Worm (Caenorhabditis elegans) whole organism, L4 larva: ENCODE measurements around the gene clc-7.

Experiments
- F26F4.8 ChIP-seq: fragments of 200-800 bp; sonication (Bioruptor generic); conservative IDR thresholded peaks from 2 replicates; pipeline ENCODE4 v1.3.6; 2022; ENCODE audit warnings: missing genetic modification characterization, missing compliant biosample characterization
- F44E2.7 ChIP-seq: fragments of 200-800 bp; sonication (Bioruptor generic); IDR thresholded peaks from 2 replicates; pipeline ENCODE4 v2.1.2; 2022; ENCODE audit warnings: missing genetic modification characterization, missing compliant biosample characterization
- aha-1 ChIP-seq: fragments of 150-350 bp; peaks from one replicate; lab custom pipeline; 2014; ENCODE audit warnings: missing biosample characterization, missing genetic modification characterization
- ama-1 ChIP-seq: fragments of 150-350 bp; optimal IDR thresholded peaks from 2 replicates; lab custom pipeline; 2014; ENCODE audit warnings: inconsistent platforms, mixed read lengths
- ceh-32 ChIP-seq: sonication (generic microtip); optimal IDR thresholded peaks from 2 replicates; lab custom pipeline; 2016; ENCODE audit warnings: mild to moderate bottlenecking, missing genetic modification characterization, missing compliant biosample characterization; ENCODE audit not compliant: poor library complexity
- ceh-82 ChIP-seq: sonication (generic microtip); optimal IDR thresholded peaks from 2 replicates; lab custom pipeline; 2017; ENCODE audit warnings: missing biosample characterization, missing genetic modification characterization
- ces-1 ChIP-seq: fragments of 150-350 bp; sonication (generic microtip); optimal IDR thresholded peaks from 4 replicates; lab custom pipeline; 2014; ENCODE audit warnings: missing biosample characterization, missing genetic modification reagents, missing genetic modification characterization
- daf-16 ChIP-seq, 3 experiments: sonication (generic microtip); optimal IDR thresholded peaks; 2 replicates each; lab custom pipeline; 2016 to 2017; ENCODE audit warnings: missing genetic modification characterization in 3 of 3, missing genetic modification reagents in 3 of 3, mild to moderate bottlenecking in 2 of 3, missing compliant biosample characterization in 2 of 3, missing biosample characterization in 1 of 3, moderate library complexity in 1 of 3
- dmd-6 ChIP-seq: fragments of 200-800 bp; sonication (Bioruptor generic); IDR thresholded peaks from 2 replicates; pipeline ENCODE4 v1.3.6; 2022; ENCODE audit warnings: missing genetic modification reagents, missing genetic modification characterization, missing compliant biosample characterization
- dve-1 ChIP-seq: sonication (generic microtip); optimal IDR thresholded peaks from 2 replicates; lab custom pipeline; 2017; ENCODE audit warnings: antibody characterized with exemption, mild to moderate bottlenecking, missing genetic modification characterization, missing compliant biosample characterization; ENCODE audit not compliant: insufficient read depth
- egl-27 ChIP-seq: sonication (generic microtip); optimal IDR thresholded peaks from 3 replicates; lab custom pipeline; 2017; ENCODE audit warnings: missing biosample characterization, missing genetic modification reagents, missing genetic modification characterization
- egl-43 ChIP-seq: fragments of 200-800 bp; sonication (Bioruptor generic); IDR thresholded peaks from 2 replicates; pipeline ENCODE4 v1.3.6; 2022; ENCODE audit warnings: missing genetic modification reagents, missing genetic modification characterization, missing compliant biosample characterization
- fkh-10 ChIP-seq: fragments of 150-350 bp; optimal IDR thresholded peaks from 2 replicates; lab custom pipeline; 2014; ENCODE audit warnings: missing biosample characterization, missing genetic modification reagents, missing genetic modification characterization
- hif-1 ChIP-seq, 2 experiments: sonication (generic microtip); optimal IDR thresholded peaks; 2 replicates each; lab custom pipeline; 2016 to 2017; ENCODE audit warnings: missing compliant biosample characterization in 2 of 2, missing genetic modification characterization in 2 of 2, missing genetic modification reagents in 2 of 2, missing genotype in 2 of 2, mild to moderate bottlenecking in 1 of 2
- hlh-11 ChIP-seq: fragments of 200-800 bp; sonication (Bioruptor generic); optimal IDR thresholded peaks from 2 replicates; lab custom pipeline; 2018; ENCODE audit warnings: mild to moderate bottlenecking, missing genetic modification characterization, missing compliant biosample characterization
- hlh-30 ChIP-seq: sonication (generic microtip); optimal IDR thresholded peaks from 2 replicates; lab custom pipeline; 2017; ENCODE audit warnings: antibody characterized with exemption, mild to moderate bottlenecking, missing genetic modification characterization, missing compliant biosample characterization; ENCODE audit not compliant: insufficient read depth
- lim-7 ChIP-seq: fragments of 200-800 bp; sonication (Bioruptor generic); IDR thresholded peaks from 2 replicates; pipeline ENCODE4 v1.3.6; 2022; ENCODE audit warnings: missing genetic modification characterization, missing compliant biosample characterization
- lin-1 ChIP-seq: fragments of 200-800 bp; sonication (Bioruptor generic); IDR thresholded peaks from 2 replicates; pipeline ENCODE4 v1.3.6; 2022; ENCODE audit warnings: missing genetic modification reagents, missing genetic modification characterization, missing compliant biosample characterization
- mep-1 ChIP-seq: fragments of 150-350 bp; sonication (generic microtip); optimal IDR thresholded peaks from 3 replicates; lab custom pipeline; 2014; ENCODE audit warnings: missing biosample characterization, missing genetic modification characterization
- nhr-102 ChIP-seq: sonication (generic microtip); optimal IDR thresholded peaks from 2 replicates; lab custom pipeline; 2016; ENCODE audit warnings: mild to moderate bottlenecking, missing genetic modification characterization, moderate library complexity, missing compliant biosample characterization
- nhr-28 ChIP-seq: fragments of 150-350 bp; optimal IDR thresholded peaks from 2 replicates; lab custom pipeline; 2014; ENCODE audit warnings: missing biosample characterization, missing genetic modification characterization
- nhr-41 ChIP-seq: fragments of 200-800 bp; sonication (Bioruptor generic); IDR thresholded peaks from 2 replicates; pipeline ENCODE4 v1.3.6; 2022; ENCODE audit warnings: missing genetic modification reagents, missing genetic modification characterization, missing compliant biosample characterization
- nhr-42 ChIP-seq: fragments of 200-800 bp; sonication (Bioruptor generic); IDR thresholded peaks from 2 replicates; pipeline ENCODE4 v1.3.6; 2022; ENCODE audit warnings: missing genetic modification characterization, missing compliant biosample characterization
- nhr-6 ChIP-seq: fragments of 150-350 bp; optimal IDR thresholded peaks from 2 replicates; lab custom pipeline; 2014; ENCODE audit warnings: missing biosample characterization, missing genetic modification characterization
- php-3 ChIP-seq: fragments of 200-800 bp; sonication (Bioruptor generic); IDR thresholded peaks from 2 replicates; pipeline ENCODE4 v1.3.6; 2022; ENCODE audit warnings: missing genetic modification reagents, missing genetic modification characterization, missing compliant biosample characterization
- pqm-1 ChIP-seq: sonication (generic microtip); optimal IDR thresholded peaks from 2 replicates; lab custom pipeline; 2017; ENCODE audit warnings: missing biosample characterization, missing genetic modification characterization
- snpc-1.2 ChIP-seq: fragments of 200-800 bp; sonication (Bioruptor generic); IDR thresholded peaks from 2 replicates; pipeline ENCODE4 v1.3.6; 2022; ENCODE audit warnings: missing genetic modification reagents, missing genetic modification characterization, missing compliant biosample characterization
- unc-130 ChIP-seq: sonication (generic microtip); optimal IDR thresholded peaks from 2 replicates; lab custom pipeline; 2016; ENCODE audit warnings: missing genetic modification reagents, missing genetic modification characterization, missing compliant biosample characterization
- unc-62 ChIP-seq, 3 experiments: fragments of 150-350 bp in 1 of 3; sonication (generic microtip); optimal IDR thresholded peaks in 2 of 3; peaks in 1 of 3; 1 replicate in 1 of 3; 2 replicates in 2 of 3; lab custom pipeline; 2014 to 2017; ENCODE audit warnings: missing biosample characterization in 3 of 3, missing genetic modification characterization in 3 of 3, missing genetic modification reagents in 3 of 3, missing genotype in 1 of 3
- vab-7 ChIP-seq: fragments of 200-800 bp; sonication (Bioruptor generic); IDR thresholded peaks from 2 replicates; pipeline ENCODE4 v1.3.6; 2022; ENCODE audit warnings: missing genetic modification reagents, missing genetic modification characterization, missing compliant biosample characterization
- zfp-3 ChIP-seq: fragments of 200-800 bp; sonication (Bioruptor generic); conservative IDR thresholded peaks from 2 replicates; pipeline ENCODE4 v1.3.6; 2022; ENCODE audit warnings: missing genetic modification reagents, missing genetic modification characterization, missing compliant biosample characterization
- zip-2 ChIP-seq: fragments of 150-350 bp; optimal IDR thresholded peaks from 2 replicates; lab custom pipeline; 2014; ENCODE audit warnings: missing biosample characterization, missing genetic modification characterization

clc-7 gene

DNA sequence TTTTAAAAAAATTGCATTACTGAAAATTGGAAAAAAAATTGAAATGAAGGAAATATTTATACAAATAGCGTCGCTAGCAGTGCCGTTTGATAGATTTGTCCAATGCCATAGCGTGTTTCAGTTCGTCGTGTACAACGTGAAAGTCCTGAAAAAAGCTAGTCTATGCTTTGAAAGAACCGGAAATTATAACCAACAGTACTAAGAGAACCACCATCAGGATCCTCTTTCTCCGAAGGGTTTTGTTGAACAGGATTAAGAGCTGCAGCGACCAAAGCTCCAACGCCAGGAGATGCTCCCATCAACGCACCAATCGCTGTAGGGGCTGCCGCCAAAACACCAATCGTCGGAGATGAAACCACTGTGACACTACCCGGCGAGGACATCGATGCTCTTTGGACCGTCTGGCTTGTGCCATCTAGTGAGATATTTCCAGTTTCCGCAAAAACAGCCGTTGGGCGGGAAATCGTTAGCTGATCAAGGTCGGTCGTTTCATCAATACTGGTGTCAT is 38.3 kb downstream of the clc-7 start (continued):
- peak; percentile 17 for TF ChIP-seq nhr-102 (tag; lab: Kevin White, UChicago)
- 0 out of 2 replicates have a peak, but pooled peaks have one; percentile 8 for TF ChIP-seq lim-7 (GFP tag; lab: Robert Waterston, UW)
- peak; percentile 35; the same call in 1 of the 2 replicates for TF ChIP-seq nhr-41 (GFP tag; lab: Robert Waterston, UW)
- peak; percentile 24 for TF ChIP-seq dmd-6 (GFP tag; lab: Robert Waterston, UW)
- TF ChIP-seq dve-1 (tag; lab: Kevin White, UChicago), result peak; percentile 30
- TF ChIP-seq F26F4.8 (GFP tag; lab: Robert Waterston, UW), result no peak
- no peak for TF ChIP-seq vab-7
- peak; percentile 95 for TF ChIP-seq zfp-3 (GFP tag; lab: Robert Waterston, UW)
- no peak for TF ChIP-seq ces-1
- no peak for TF ChIP-seq ceh-82 (tag; lab: Kevin White, UChicago)
- TF ChIP-seq fkh-10 (GFP tag; lab: Kevin White, UChicago), result no peak
- TF ChIP-seq egl-27 (tag; lab: Kevin White, UChicago), result no peak
- no peak for TF ChIP-seq egl-43
- peak in 1 of 2 experiments; percentile 42 for TF ChIP-seq daf-16 (GFP tag; optimal IDR thresholded peaks at IDR 0.05; lab: Kevin White, UChicago)
- TF ChIP-seq daf-16 (tag; optimal IDR thresholded peaks at IDR 0.05; lab: Kevin White, UChicago), result no peak
- no peak for TF ChIP-seq ceh-32

DNA sequence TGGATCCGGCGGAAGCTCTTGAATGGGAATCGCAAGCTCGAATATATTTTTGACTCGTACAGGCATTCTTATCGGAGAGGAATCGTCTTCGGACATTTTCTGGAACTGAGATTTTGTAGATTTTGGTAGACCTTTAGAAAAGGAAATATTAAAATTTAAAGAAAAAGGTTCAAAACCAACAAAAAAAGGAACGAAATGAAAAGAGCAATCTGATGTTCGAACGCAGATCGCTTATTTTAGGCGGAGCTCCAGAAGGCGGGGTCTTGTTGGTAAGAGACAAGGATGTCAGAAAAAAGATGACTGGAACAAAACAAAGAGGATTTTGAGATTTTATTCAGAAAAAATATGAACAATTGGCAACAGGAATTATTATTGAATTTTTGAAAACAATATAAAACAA is 39.0 kb downstream of the clc-7 start, which contains the start of gene C42D8.9:
Gene C42D8.9, minus strand, starts transcription at position 101 of the 400 bp plus-strand sequence.
- TF ChIP-seq snpc-1.2 (GFP tag; lab: Robert Waterston, UW) (no peak), lin-1 (GFP tag; lab: Robert Waterston, UW) (no peak), aha-1 (tag; lab: Kevin White, UChicago) (peak; percentile 28)

DNA sequence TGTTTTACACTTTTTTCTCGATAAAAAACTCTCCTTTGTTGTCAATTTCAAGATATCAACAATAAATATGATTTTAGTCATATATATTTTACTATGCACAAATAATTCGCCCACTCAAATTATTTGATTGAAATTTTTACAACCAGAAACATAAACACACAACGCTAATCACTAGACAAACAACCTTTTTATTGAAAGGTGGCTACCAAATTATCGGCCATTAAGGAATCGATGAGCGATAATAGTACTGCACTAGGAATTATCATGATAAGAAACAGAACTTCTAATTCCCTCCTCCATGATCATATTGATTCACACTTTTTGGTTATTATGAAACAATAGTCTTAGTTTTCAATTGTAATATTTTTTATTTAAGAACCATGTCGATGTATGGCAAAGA is 41.2 kb downstream of the clc-7 start, which contains the start of gene C42D8.1:
Gene C42D8.1, plus strand, starts transcription at position 377 of the 400 bp plus-strand sequence.
- TF ChIP-seq nhr-28 (tag; lab: Kevin White, UChicago) (peak; percentile 67), dve-1 (tag; lab: Kevin White, UChicago) (peak; percentile 73), nhr-42 (GFP tag; lab: Robert Waterston, UW) (no peak), unc-130 (GFP tag; lab: Kevin White, UChicago) (no peak), unc-62 (GFP tag; optimal IDR thresholded peaks at IDR 0.05 in 1 of 2; lab: Kevin White, UChicago) (peak in 1 of 2 experiments; percentile 45), unc-62 (tag; optimal IDR thresholded peaks at IDR 0.05; lab: Kevin White, UChicago) (no peak), dmd-6 (GFP tag; lab: Robert Waterston, UW) (0 out of 2 replicates have a peak, but pooled peaks have one; percentile 25), pqm-1 (peak; percentile 96), php-3 (GFP tag; lab: Robert Waterston, UW) (peak; percentile 82), daf-16 (GFP tag; optimal IDR thresholded peaks at IDR 0.05; lab: Kevin White, UChicago) (no peak), daf-16 (tag; optimal IDR thresholded peaks at IDR 0.05; lab: Kevin White, UChicago) (peak; percentile 96), hlh-11 (peak; percentile 53)

DNA sequence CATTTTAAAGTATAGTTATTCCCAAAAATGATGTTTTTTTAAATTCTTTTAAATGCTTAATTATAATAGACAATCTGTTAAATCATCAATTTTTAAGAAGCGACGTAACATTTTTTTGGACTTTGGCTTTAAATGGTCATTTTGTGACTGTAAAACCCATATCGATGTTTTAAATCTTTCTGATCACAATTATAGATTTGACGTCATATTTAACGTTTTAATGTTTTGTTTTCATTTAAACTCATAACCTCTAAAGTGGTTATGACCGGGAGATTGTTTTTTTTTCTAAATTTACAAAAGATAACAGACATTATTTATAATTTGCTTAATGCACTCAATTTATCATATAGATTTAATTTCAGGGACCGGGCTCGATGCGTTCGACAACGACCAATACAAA is 44.0 kb downstream of the clc-7 start:
- TF ChIP-seq hif-1 (tag; optimal IDR thresholded peaks at IDR 0.05; lab: Kevin White, UChicago) (no peak), zip-2 (tag; lab: Kevin White, UChicago) (no peak), nhr-6 (tag; lab: Kevin White, UChicago) (no peak), hlh-30 (no peak), fkh-10 (GFP tag; lab: Kevin White, UChicago) (no peak), aha-1 (tag; lab: Kevin White, UChicago) (peak; percentile 46), mep-1 (tag; lab: Kevin White, UChicago) (peak; percentile 8), unc-62 (GFP tag; optimal IDR thresholded peaks at IDR 0.05 in 1 of 2; lab: Kevin White, UChicago) (peak in 1 of 2 experiments; percentile 95), unc-62 (tag; optimal IDR thresholded peaks at IDR 0.05; lab: Kevin White, UChicago) (no peak), ama-1 (lab: Kevin White, UChicago) (no peak), F44E2.7 (GFP tag; lab: Robert Waterston, UW) (no peak)
